Worm (Caenorhabditis elegans) whole organism, L1 larva: ENCODE results near the gene D1046.18.

ENCODE experiments used
- C04F5.9 ChIP-seq: sonication (generic microtip); optimal IDR thresholded peaks from 2 replicates; lab custom pipeline; 2016; ENCODE audit warnings: missing genetic modification characterization, missing compliant biosample characterization
- F16B12.6 ChIP-seq: fragments of 150-350 bp; optimal IDR thresholded peaks from 2 replicates; lab custom pipeline; 2014; ENCODE audit warnings: missing biosample characterization, missing genetic modification characterization
- Y116A8C.19 ChIP-seq: sonication (generic microtip); optimal IDR thresholded peaks from 2 replicates; lab custom pipeline; 2016; ENCODE audit warnings: missing compliant biosample characterization, missing genetic modification characterization, borderline replicate concordance
- aha-1 ChIP-seq: fragments of 150-350 bp; optimal IDR thresholded peaks from 2 replicates; lab custom pipeline; 2014; ENCODE audit warnings: missing biosample characterization, missing genetic modification characterization
- aly-2 ChIP-seq: fragments of 150-350 bp; optimal IDR thresholded peaks from 2 replicates; lab custom pipeline; 2014; ENCODE audit warnings: missing biosample characterization, missing genetic modification characterization
- ceh-63 ChIP-seq: fragments of 200-800 bp; sonication (Bioruptor generic); optimal IDR thresholded peaks from 2 replicates; lab custom pipeline; 2018; ENCODE audit warnings: mild to moderate bottlenecking, missing genetic modification characterization, missing compliant biosample characterization
- ceh-88 ChIP-seq: fragments of 200-800 bp; sonication (Bioruptor generic); IDR thresholded peaks from 2 replicates; pipeline ENCODE4 v1.3.6; 2022; ENCODE audit warnings: missing genetic modification characterization, missing compliant biosample characterization
- ceh-90 ChIP-seq: sonication (generic microtip); optimal IDR thresholded peaks from 2 replicates; lab custom pipeline; 2016; ENCODE audit warnings: missing genetic modification characterization, missing compliant biosample characterization
- ces-1 ChIP-seq: fragments of 150-350 bp; optimal IDR thresholded peaks from 2 replicates; lab custom pipeline; 2014; ENCODE audit warnings: missing biosample characterization, missing genetic modification reagents, missing genetic modification characterization
- dpl-1 ChIP-seq, 3 experiments: fragments of 150-350 bp in 2 of 3; sonication (generic microtip) in 1 of 3; optimal IDR thresholded peaks; 2 replicates each; lab custom pipeline; 2014 to 2017; ENCODE audit warnings: missing biosample characterization in 3 of 3, missing genetic modification characterization in 3 of 3, missing genetic modification reagents in 3 of 3
- efl-1 ChIP-seq, 4 experiments: fragments of 150-350 bp; optimal IDR thresholded peaks in 3 of 4; peaks in 1 of 4; 1 replicate in 1 of 4; 2 replicates in 3 of 4; lab custom pipeline; 2014; ENCODE audit warnings: missing biosample characterization in 2 of 4, missing genetic modification characterization in 2 of 4, missing genetic modification reagents in 2 of 4
- egl-13 ChIP-seq: sonication (generic microtip); optimal IDR thresholded peaks from 2 replicates; lab custom pipeline; 2016; ENCODE audit warnings: missing genotype, missing genetic modification reagents, missing genetic modification characterization, missing compliant biosample characterization
- fkh-10 ChIP-seq: sonication (generic microtip); optimal IDR thresholded peaks from 2 replicates; lab custom pipeline; 2017; ENCODE audit warnings: missing biosample characterization, missing genetic modification reagents, missing genetic modification characterization
- fkh-4 ChIP-seq: sonication (generic microtip); optimal IDR thresholded peaks from 2 replicates; lab custom pipeline; 2016; ENCODE audit warnings: missing compliant biosample characterization, missing genetic modification characterization, borderline replicate concordance
- fos-1 ChIP-seq: fragments of 150-350 bp; optimal IDR thresholded peaks from 2 replicates; lab custom pipeline; 2014; ENCODE audit warnings: missing biosample characterization, missing genetic modification characterization
- hlh-17 ChIP-seq: fragments of 200-800 bp; sonication (Bioruptor generic); optimal IDR thresholded peaks from 2 replicates; lab custom pipeline; 2018; ENCODE audit warnings: missing genetic modification characterization, mild to moderate bottlenecking, missing compliant biosample characterization, moderate library complexity, borderline replicate concordance
- hpl-2 ChIP-seq: fragments of 150-350 bp; optimal IDR thresholded peaks from 2 replicates; lab custom pipeline; 2014; ENCODE audit warnings: missing biosample characterization, missing genetic modification reagents, missing genetic modification characterization
- lin-14 ChIP-seq: fragments of 200-800 bp; sonication (Bioruptor generic); optimal IDR thresholded peaks from 2 replicates; lab custom pipeline; 2018; ENCODE audit warnings: mild to moderate bottlenecking, missing genetic modification characterization, moderate library complexity, missing compliant biosample characterization
- lin-15B ChIP-seq: fragments of 150-350 bp; sonication (generic microtip); optimal IDR thresholded peaks from 3 replicates; lab custom pipeline; 2014; ENCODE audit warnings: missing biosample characterization, missing genetic modification characterization
- lin-35 ChIP-seq, 2 experiments: fragments of 150-350 bp; optimal IDR thresholded peaks; 2 replicates each; lab custom pipeline; 2014; ENCODE audit warnings: missing biosample characterization in 2 of 2, missing genetic modification characterization in 2 of 2, missing genetic modification reagents in 2 of 2
- lin-39 ChIP-seq: fragments of 150-350 bp; optimal IDR thresholded peaks from 2 replicates; lab custom pipeline; 2014; ENCODE audit warnings: missing biosample characterization, missing genetic modification reagents, missing genetic modification characterization
- lsy-2 ChIP-seq, 2 experiments: fragments of 150-350 bp; optimal IDR thresholded peaks; 2 replicates each; lab custom pipeline; 2014; ENCODE audit warnings: missing biosample characterization in 2 of 2, missing genetic modification characterization in 2 of 2
- mdl-1 ChIP-seq, 2 experiments: fragments of 150-350 bp; optimal IDR thresholded peaks; 2 replicates each; lab custom pipeline; 2014 to 2017; ENCODE audit warnings: missing biosample characterization in 2 of 2, missing genetic modification characterization in 2 of 2, inconsistent platforms in 1 of 2
- mef-2 ChIP-seq: fragments of 150-350 bp; optimal IDR thresholded peaks from 2 replicates; lab custom pipeline; 2014; ENCODE audit warnings: missing biosample characterization, missing genetic modification characterization
- mep-1 ChIP-seq: fragments of 150-350 bp; optimal IDR thresholded peaks from 2 replicates; lab custom pipeline; 2014; ENCODE audit warnings: missing biosample characterization, missing genetic modification characterization
- nhr-11 ChIP-seq: fragments of 150-350 bp; optimal IDR thresholded peaks from 2 replicates; lab custom pipeline; 2014; ENCODE audit warnings: missing biosample characterization, missing genetic modification characterization
- nhr-19 ChIP-seq: fragments of 200-800 bp; sonication (Bioruptor generic); conservative IDR thresholded peaks from 2 replicates; pipeline ENCODE4 v1.3.6; 2022; ENCODE audit warnings: missing genetic modification characterization, missing compliant biosample characterization
- nhr-20 ChIP-seq: sonication (generic microtip); optimal IDR thresholded peaks from 2 replicates; lab custom pipeline; 2016; ENCODE audit warnings: mild to moderate bottlenecking, missing genetic modification characterization, missing compliant biosample characterization
- nhr-47 ChIP-seq: sonication (generic microtip); optimal IDR thresholded peaks from 2 replicates; lab custom pipeline; 2016; ENCODE audit warnings: mild to moderate bottlenecking, missing genetic modification characterization, moderate library complexity, missing compliant biosample characterization
- nhr-71 ChIP-seq: sonication (generic microtip); optimal IDR thresholded peaks from 2 replicates; lab custom pipeline; 2016; ENCODE audit warnings: mild to moderate bottlenecking, missing genetic modification characterization, moderate library complexity, missing compliant biosample characterization
- nhr-77 ChIP-seq: fragments of 150-350 bp; optimal IDR thresholded peaks from 2 replicates; lab custom pipeline; 2014; ENCODE audit warnings: missing biosample characterization, missing genetic modification characterization
- nhr-84 ChIP-seq: sonication (generic microtip); optimal IDR thresholded peaks from 2 replicates; lab custom pipeline; 2017; ENCODE audit warnings: missing biosample characterization, missing genetic modification characterization
- pag-3 ChIP-seq: sonication (generic microtip); optimal IDR thresholded peaks from 2 replicates; lab custom pipeline; 2017; ENCODE audit warnings: missing genetic modification characterization, mild to moderate bottlenecking, missing compliant biosample characterization, antibody characterized with exemption, borderline replicate concordance; ENCODE audit not compliant: insufficient read depth
- pax-3 ChIP-seq: fragments of 200-800 bp; sonication (Bioruptor generic); optimal IDR thresholded peaks from 2 replicates; lab custom pipeline; 2018; ENCODE audit warnings: mild to moderate bottlenecking, missing genetic modification characterization, moderate library complexity, missing compliant biosample characterization
- pqm-1 ChIP-seq: sonication (generic microtip); optimal IDR thresholded peaks from 3 replicates; lab custom pipeline; 2017; ENCODE audit warnings: missing biosample characterization, missing genetic modification characterization
- rnt-1 ChIP-seq: sonication (generic microtip); optimal IDR thresholded peaks from 2 replicates; lab custom pipeline; 2016; ENCODE audit warnings: mild to moderate bottlenecking, missing genetic modification characterization, moderate library complexity, missing compliant biosample characterization
- snpc-4 ChIP-seq: fragments of 150-350 bp; optimal IDR thresholded peaks from 2 replicates; lab custom pipeline; 2014; ENCODE audit warnings: missing biosample characterization, missing genetic modification characterization
- snu-23 ChIP-seq: sonication (generic microtip); optimal IDR thresholded peaks from 2 replicates; lab custom pipeline; 2016; ENCODE audit warnings: missing genetic modification characterization, missing compliant biosample characterization
- sptf-1 ChIP-seq: fragments of 150-350 bp; optimal IDR thresholded peaks from 2 replicates; lab custom pipeline; 2014; ENCODE audit warnings: missing biosample characterization, missing genetic modification characterization
- tlp-1 ChIP-seq: fragments of 150-350 bp; optimal IDR thresholded peaks from 2 replicates; lab custom pipeline; 2014; ENCODE audit warnings: missing biosample characterization, missing genetic modification characterization
- unc-130 ChIP-seq: fragments of 150-350 bp; optimal IDR thresholded peaks from 2 replicates; lab custom pipeline; 2017; ENCODE audit warnings: missing biosample characterization, missing genetic modification characterization, inconsistent platforms
- unc-30 ChIP-seq: sonication (generic microtip); optimal IDR thresholded peaks from 2 replicates; lab custom pipeline; 2017; ENCODE audit warnings: missing biosample characterization, missing genetic modification characterization
- unc-62 ChIP-seq: fragments of 150-350 bp; optimal IDR thresholded peaks from 2 replicates; lab custom pipeline; 2014; ENCODE audit warnings: missing biosample characterization, missing genetic modification reagents, missing genetic modification characterization
- unc-86 ChIP-seq: sonication (generic microtip); optimal IDR thresholded peaks from 2 replicates; lab custom pipeline; 2016; ENCODE audit warnings: missing genetic modification characterization, missing compliant biosample characterization
- unc-98 ChIP-seq: fragments of 200-800 bp; sonication (Bioruptor generic); IDR thresholded peaks from 2 replicates; pipeline ENCODE4 v1.3.6; 2022; ENCODE audit warnings: missing genetic modification characterization, missing compliant biosample characterization
- vab-15 ChIP-seq: sonication (generic microtip); optimal IDR thresholded peaks from 2 replicates; lab custom pipeline; 2017; ENCODE audit warnings: missing genotype, mild to moderate bottlenecking, missing genetic modification characterization, missing compliant biosample characterization
- zip-4 ChIP-seq: fragments of 200-800 bp; sonication (Bioruptor generic); optimal IDR thresholded peaks from 2 replicates; lab custom pipeline; 2018; ENCODE audit warnings: mild to moderate bottlenecking, missing genetic modification characterization, moderate library complexity, missing compliant biosample characterization

D1046.18 gene

DNA sequence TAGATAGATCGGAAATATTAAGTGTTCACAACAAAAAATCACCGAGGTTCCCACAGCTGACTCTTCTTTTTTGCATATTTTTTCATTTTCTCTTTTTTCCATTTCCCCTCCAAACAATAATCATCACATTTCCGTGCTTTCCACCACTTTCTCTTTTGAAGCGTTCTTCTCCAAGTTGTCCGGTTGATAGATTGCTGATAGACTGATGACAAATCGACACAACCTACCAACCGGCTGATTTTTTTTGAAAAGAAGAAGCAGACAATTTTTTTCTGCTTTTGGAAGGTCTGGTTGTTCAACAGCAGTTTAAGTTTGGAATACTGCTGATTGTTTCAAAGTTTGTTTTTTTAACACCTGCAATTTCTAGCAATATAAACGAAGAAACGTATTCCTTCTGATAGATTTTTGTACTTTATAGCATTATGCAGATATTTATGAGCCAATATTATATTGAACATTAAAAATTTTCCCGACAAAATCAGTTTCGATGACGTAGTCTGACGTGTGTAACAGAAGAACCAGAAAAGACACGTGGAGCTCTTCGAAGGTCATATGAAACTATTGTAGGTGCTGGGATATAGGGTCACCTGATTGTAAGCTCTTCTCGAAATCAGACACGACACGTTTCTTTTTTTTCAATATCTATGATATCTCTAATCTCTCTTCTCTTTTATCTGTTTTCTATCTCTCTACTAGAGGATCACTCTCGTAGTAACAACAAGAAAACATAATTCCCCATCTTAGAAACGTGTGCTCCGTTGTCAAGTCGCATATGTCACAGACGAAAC lies 44.7 kb downstream of the D1046.18 start (continued):
- TF ChIP-seq pax-3 (tag; lab: Kevin White, UChicago), result no peak
- TF ChIP-seq ceh-63 (GFP tag; lab: Kevin White, UChicago), result no peak
- TF ChIP-seq nhr-19 (GFP tag; lab: Robert Waterston, UW), result peak; percentile 74
- TF ChIP-seq hlh-17 (GFP tag; lab: Kevin White, UChicago), result no peak
- TF ChIP-seq lsy-2 (tag; optimal IDR thresholded peaks at IDR 0.05; lab: Kevin White, UChicago), result peak; percentile 54 to 68
- TF ChIP-seq unc-130 (tag; lab: Kevin White, UChicago), result peak; percentile 27
- no peak for TF ChIP-seq tlp-1 (tag; lab: Kevin White, UChicago)
- no peak for TF ChIP-seq egl-13 (tag; lab: Kevin White, UChicago)

DNA sequence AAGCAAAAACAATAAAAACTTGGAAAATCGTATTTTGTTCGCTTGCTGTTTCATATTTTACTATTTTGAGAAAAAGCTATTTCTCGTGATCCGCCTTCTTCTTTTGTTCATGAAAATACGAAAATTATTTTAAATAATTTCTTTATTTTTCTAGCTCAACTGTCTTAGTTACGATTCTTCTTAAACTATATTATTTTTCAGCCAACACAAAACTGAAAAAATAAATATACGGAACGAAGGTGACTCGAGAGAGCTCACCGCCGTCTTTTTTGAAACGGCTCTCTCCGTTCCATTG lies 45.2 kb downstream of the D1046.18 start, which contains the start of gene pdzd-8:
Gene pdzd-8, plus strand, starts transcription at position 196 of the 295 bp plus-strand sequence.
- TF ChIP-seq lin-35 (GFP tag; optimal IDR thresholded peaks at IDR 0.05; lab: Kevin White, UChicago) (no peak), mef-2 (no peak), ceh-63 (GFP tag; lab: Kevin White, UChicago) (no peak), unc-130 (tag; lab: Kevin White, UChicago) (no peak), nhr-47 (no peak), mep-1 (tag; lab: Kevin White, UChicago) (no peak), hpl-2 (GFP tag; lab: Kevin White, UChicago) (no peak), ces-1 (GFP tag; lab: Kevin White, UChicago) (no peak), vab-15 (no peak), mdl-1 (tag; optimal IDR thresholded peaks at IDR 0.05; lab: Kevin White, UChicago) (no peak), zip-4 (GFP tag; lab: Kevin White, UChicago) (no peak), unc-30 (tag; lab: Kevin White, UChicago) (no peak), ceh-90 (tag; lab: Kevin White, UChicago) (no peak), lin-14 (GFP tag; lab: Kevin White, UChicago) (no peak), aly-2 (no peak), F16B12.6 (tag; lab: Kevin White, UChicago) (no peak), aha-1 (tag; lab: Kevin White, UChicago) (no peak)

DNA sequence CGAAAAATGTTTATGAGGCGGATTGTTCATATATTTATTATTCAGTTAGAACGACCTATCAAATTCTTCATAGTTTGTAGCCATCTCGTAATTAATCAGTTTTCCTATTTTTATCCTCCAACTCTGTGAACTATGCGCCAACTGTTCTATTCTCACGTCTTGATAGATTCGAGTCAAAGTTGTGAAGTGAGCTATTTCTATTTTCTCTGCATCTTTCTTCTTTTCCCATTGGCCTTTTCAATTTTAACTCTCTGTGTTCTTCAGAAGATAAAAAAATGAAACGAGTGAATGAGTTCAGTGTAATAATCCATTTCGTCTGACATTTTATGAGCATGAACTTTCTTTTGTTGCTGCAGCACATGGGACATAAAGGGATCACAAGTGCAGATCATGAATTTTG lies 48.0 kb downstream of the D1046.18 start:
- TF ChIP-seq nhr-20 (tag; lab: Kevin White, UChicago) (peak; percentile 14), fkh-4 (tag; lab: Kevin White, UChicago) (no peak), unc-98 (GFP tag; lab: Robert Waterston, UW) (no peak), nhr-71 (tag; lab: Kevin White, UChicago) (peak; percentile 73), dpl-1 (GFP tag; optimal IDR thresholded peaks at IDR 0.05; lab: Kevin White, UChicago) (no peak), lin-14 (GFP tag; lab: Kevin White, UChicago) (peak; percentile 64), efl-1 (optimal IDR thresholded peaks at IDR 0.05; lab: Kevin White, UChicago) (no peak), efl-1 (GFP tag; optimal IDR thresholded peaks at IDR 0.05 in 1 of 2; lab: Kevin White, UChicago) (peak in 1 of 2 experiments; percentile 62), unc-62 (GFP tag; lab: Kevin White, UChicago) (no peak), lsy-2 (tag; optimal IDR thresholded peaks at IDR 0.05; lab: Kevin White, UChicago) (peak in 1 of 2 experiments; percentile 43), ces-1 (GFP tag; lab: Kevin White, UChicago) (no peak), snu-23 (GFP tag; lab: Kevin White, UChicago) (peak; percentile 16), sptf-1 (tag; lab: Kevin White, UChicago) (no peak), pax-3 (tag; lab: Kevin White, UChicago) (no peak), fos-1 (no peak), nhr-77 (tag; lab: Kevin White, UChicago) (no peak), pqm-1 (no peak), unc-86 (tag; lab: Kevin White, UChicago) (no peak), fkh-10 (no peak), lin-39 (tag; lab: Kevin White, UChicago) (peak; percentile 5), Y116A8C.19 (no peak), rnt-1 (tag; lab: Kevin White, UChicago) (peak; percentile 60), snpc-4 (tag; lab: Kevin White, UChicago) (no peak), nhr-84 (no peak), nhr-19 (GFP tag; lab: Robert Waterston, UW) (0 out of 2 replicates have a peak, but pooled peaks have one; percentile 15), C04F5.9 (tag; lab: Kevin White, UChicago) (no peak), pag-3 (tag; lab: Kevin White, UChicago) (no peak), egl-13 (tag; lab: Kevin White, UChicago) (no peak), nhr-11 (tag; lab: Kevin White, UChicago) (peak; percentile 2), lin-15B (tag; lab: Kevin White, UChicago) (no peak), ceh-88 (GFP tag; lab: Robert Waterston, UW) (no peak), unc-130 (tag; lab: Kevin White, UChicago) (no peak)
